Fruit fly (Drosophila melanogaster) whole organism, adult: ENCODE results near the gene sr.
A peak's percentile ranks its signal among the peaks of the same experiment; 100 is the strongest.

Experiments
- CG11617 ChIP-seq: fragments of 200-800 bp; sonication (Bioruptor generic); optimal IDR thresholded peaks from 2 replicates; lab custom pipeline; 2017; ENCODE audit warnings: mild to moderate bottlenecking, missing biosample characterization, missing genetic modification reagents, missing genetic modification characterization
- CG12768 ChIP-seq: fragments of 200-800 bp; sonication (Bioruptor generic); optimal IDR thresholded peaks from 2 replicates; lab custom pipeline; 2017; ENCODE audit warnings: missing biosample characterization, missing genetic modification characterization, mild to moderate bottlenecking, moderate library complexity, missing genetic modification reagents
- CG14711 ChIP-seq: fragments of 200-800 bp; sonication (Bioruptor generic); optimal IDR thresholded peaks from 2 replicates; lab custom pipeline; 2018; ENCODE audit warnings: missing biosample characterization, mild to moderate bottlenecking, missing genetic modification characterization, moderate library complexity
- CG1620 ChIP-seq: fragments of 200-800 bp; sonication (Bioruptor generic); optimal IDR thresholded peaks from 2 replicates; lab custom pipeline; 2016; ENCODE audit warnings: missing biosample characterization, missing genetic modification characterization
- CG33017 ChIP-seq: fragments of 200-800 bp; sonication (Bioruptor generic); optimal IDR thresholded peaks from 2 replicates; lab custom pipeline; 2018; ENCODE audit warnings: missing biosample characterization, mild to moderate bottlenecking, missing genetic modification characterization, moderate library complexity
- CG7045 ChIP-seq: fragments of 200-800 bp; sonication (Bioruptor generic); optimal IDR thresholded peaks from 2 replicates; lab custom pipeline; 2017; ENCODE audit warnings: missing biosample characterization, mild to moderate bottlenecking, missing genetic modification characterization
- CG7101 ChIP-seq: fragments of 200-800 bp; sonication (Bioruptor generic); optimal IDR thresholded peaks from 2 replicates; lab custom pipeline; 2018; ENCODE audit warnings: missing biosample characterization, mild to moderate bottlenecking, missing genetic modification characterization, moderate library complexity
- Clk ChIP-seq: fragments of 200-800 bp; sonication (Bioruptor generic); optimal IDR thresholded peaks from 2 replicates; lab custom pipeline; 2017; ENCODE audit warnings: missing biosample characterization, missing genetic modification characterization
- Crg-1 ChIP-seq: fragments of 200-800 bp; sonication (Bioruptor generic); optimal IDR thresholded peaks from 2 replicates; lab custom pipeline; 2016; ENCODE audit warnings: missing biosample characterization, missing genetic modification characterization
- Hr96 ChIP-seq: fragments of 200-800 bp; sonication (Bioruptor generic); optimal IDR thresholded peaks from 2 replicates; lab custom pipeline; 2016; ENCODE audit warnings: missing biosample characterization, missing genetic modification characterization
- Mnt ChIP-seq: fragments of 200-800 bp; sonication (Bioruptor generic); optimal IDR thresholded peaks from 2 replicates; lab custom pipeline; 2016; ENCODE audit warnings: missing biosample characterization, mild to moderate bottlenecking, missing genetic modification characterization
- bab1 ChIP-seq: fragments of 200-800 bp; sonication (Bioruptor generic); optimal IDR thresholded peaks from 3 replicates; lab custom pipeline; 2019; ENCODE audit warnings: missing biosample characterization, mild to moderate bottlenecking, missing genetic modification characterization, moderate library complexity
- cic ChIP-seq: fragments of 200-800 bp; sonication (Bioruptor generic); optimal IDR thresholded peaks from 2 replicates; lab custom pipeline; 2017; ENCODE audit warnings: missing biosample characterization, mild to moderate bottlenecking, missing genetic modification characterization, moderate library complexity
- cnc ChIP-seq, 2 experiments: fragments of >200 bp; optimal IDR thresholded peaks; 2 replicates each; lab custom pipeline; 2017
- kay ChIP-seq: fragments of 200-800 bp; sonication (Bioruptor generic); peaks from one replicate; lab custom pipeline; 2016; ENCODE audit warnings: missing biosample characterization, missing genetic modification characterization, borderline replicate concordance
- ovo ChIP-seq: fragments of 200-800 bp; sonication (Bioruptor generic); optimal IDR thresholded peaks from 2 replicates; lab custom pipeline; 2016; ENCODE audit warnings: missing biosample characterization, missing genetic modification characterization
- pad ChIP-seq: fragments of 200-800 bp; sonication (Bioruptor generic); optimal IDR thresholded peaks from 3 replicates; lab custom pipeline; 2017; ENCODE audit warnings: missing biosample characterization, missing genetic modification characterization, mild to moderate bottlenecking, moderate library complexity, missing genetic modification reagents
- tj ChIP-seq: fragments of 200-800 bp; sonication (Bioruptor generic); optimal IDR thresholded peaks from 3 replicates; lab custom pipeline; 2017; ENCODE audit warnings: missing biosample characterization, mild to moderate bottlenecking, missing genetic modification characterization, moderate library complexity
- toe ChIP-seq: fragments of 200-800 bp; sonication (Bioruptor generic); optimal IDR thresholded peaks from 2 replicates; lab custom pipeline; 2016; ENCODE audit warnings: missing biosample characterization, missing genetic modification characterization

Gene sr

dm6 chr3R:18104261-18104792 lies 13.7 kb downstream of the sr start:
- TF ChIP-seq Mnt = no peak

- no peak for TF ChIP-seq bab1
- TF ChIP-seq CG14711 (tag; lab: Kevin White, UChicago) = no peak
Observed at dm6 chr3R:18106136-18106535, 15.5 kb downstream of the sr start.

dm6 chr3R:18107575-18107974 lies 17.0 kb downstream of the sr start:
- TF ChIP-seq tj (GFP tag; lab: Kevin White, UChicago) (no peak), Hr96 (GFP tag; lab: Kevin White, UChicago) (no peak), pad (GFP tag; lab: Kevin White, UChicago) (no peak), bab1 (no peak), CG11617 (GFP tag; lab: Kevin White, UChicago) (no peak), CG1620 (GFP tag; lab: Kevin White, UChicago) (no peak), CG33017 (tag; lab: Kevin White, UChicago) (no peak), CG12768 (GFP tag; lab: Kevin White, UChicago) (no peak), Crg-1 (GFP tag; lab: Kevin White, UChicago) (no peak)

- TF ChIP-seq tj (GFP tag; lab: Kevin White, UChicago) (no peak), CG33017 (tag; lab: Kevin White, UChicago) (no peak), CG11617 (GFP tag; lab: Kevin White, UChicago) (no peak), CG7101 (tag; lab: Kevin White, UChicago) (no peak), cic (GFP tag; lab: Kevin White, UChicago) (no peak), Mnt (no peak), pad (GFP tag; lab: Kevin White, UChicago) (no peak), CG14711 (tag; lab: Kevin White, UChicago) (no peak), Clk (GFP tag; lab: Kevin White, UChicago) (no peak), toe (GFP tag; lab: Kevin White, UChicago) (no peak), ovo (GFP tag; lab: Kevin White, UChicago) (no peak), bab1 (no peak), CG1620 (GFP tag; lab: Kevin White, UChicago) (no peak)
Observed at dm6 chr3R:18108442-18108841, 17.8 kb downstream of the sr start.

dm6 chr3R:18111709-18112110 lies 21.1 kb downstream of the sr start:
- no peak for TF ChIP-seq CG7045 (GFP tag; lab: Kevin White, UChicago)
- TF ChIP-seq kay = no peak
- TF ChIP-seq Crg-1 (GFP tag; lab: Kevin White, UChicago) = no peak
- TF ChIP-seq cic (GFP tag; lab: Kevin White, UChicago) = peak; percentile 81
- no peak for TF ChIP-seq CG1620 (GFP tag; lab: Kevin White, UChicago)
- no peak for TF ChIP-seq Clk (GFP tag; lab: Kevin White, UChicago)
- peak; percentile 92 for TF ChIP-seq pad (GFP tag; lab: Kevin White, UChicago)

dm6 chr3R:18114834-18115233 lies 24.2 kb downstream of the sr start:
- no peak for TF ChIP-seq CG7045 (GFP tag; lab: Kevin White, UChicago)
- TF ChIP-seq toe (GFP tag; lab: Kevin White, UChicago) = no peak
- TF ChIP-seq CG33017 (tag; lab: Kevin White, UChicago) = no peak
- no peak for TF ChIP-seq cic (GFP tag; lab: Kevin White, UChicago)
- no peak for TF ChIP-seq Mnt
- TF ChIP-seq Hr96 (GFP tag; lab: Kevin White, UChicago) = no peak
- TF ChIP-seq ovo (GFP tag; lab: Kevin White, UChicago) = no peak
- no peak for TF ChIP-seq cnc (optimal IDR thresholded peaks at IDR 0.05; lab: Kevin White, UChicago)
- no peak for TF ChIP-seq CG14711 (tag; lab: Kevin White, UChicago)
- no peak for TF ChIP-seq kay
- TF ChIP-seq CG12768 (GFP tag; lab: Kevin White, UChicago) = no peak
- TF ChIP-seq CG1620 (GFP tag; lab: Kevin White, UChicago) = no peak

- no peak for TF ChIP-seq tj (GFP tag; lab: Kevin White, UChicago)
- TF ChIP-seq Hr96 (GFP tag; lab: Kevin White, UChicago) = no peak
- TF ChIP-seq cnc (optimal IDR thresholded peaks at IDR 0.05; lab: Kevin White, UChicago) = no peak
- no peak for TF ChIP-seq ovo (GFP tag; lab: Kevin White, UChicago)
- no peak for TF ChIP-seq CG12768 (GFP tag; lab: Kevin White, UChicago)
- no peak for TF ChIP-seq CG7101 (tag; lab: Kevin White, UChicago)
Observed at dm6 chr3R:18117525-18117924, 26.9 kb downstream of the sr start.

- TF ChIP-seq Hr96 (GFP tag; lab: Kevin White, UChicago) = no peak
- no peak for TF ChIP-seq tj (GFP tag; lab: Kevin White, UChicago)
- TF ChIP-seq kay = no peak
Observed at dm6 chr3R:18118239-18118638, 27.6 kb downstream of the sr start.
